Fruit fly (Drosophila melanogaster) whole organism, prepupa: ENCODE measurements around the gene eIF1.

Source experiments
- Blimp-1 ChIP-seq: fragments of 200-800 bp; sonication (Bioruptor generic); optimal IDR thresholded peaks from 3 replicates; lab custom pipeline; 2017; ENCODE audit warnings: missing biosample characterization, missing genetic modification characterization, mild to moderate bottlenecking, moderate library complexity, missing genetic modification reagents
- CG10631 ChIP-seq: fragments of 200-800 bp; sonication (Bioruptor generic); optimal IDR thresholded peaks from 2 replicates; lab custom pipeline; 2016; ENCODE audit warnings: missing biosample characterization, missing genetic modification characterization
- CG10669 ChIP-seq: fragments of 200-800 bp; sonication (Bioruptor generic); optimal IDR thresholded peaks from 3 replicates; lab custom pipeline; 2018; ENCODE audit warnings: missing biosample characterization, mild to moderate bottlenecking, missing genetic modification characterization, moderate library complexity
- CG11294 ChIP-seq: fragments of 200-800 bp; sonication (Bioruptor generic); IDR thresholded peaks from 2 replicates; pipeline ENCODE4 v1.3.6; 2022; ENCODE audit warnings: missing biosample characterization, missing genetic modification characterization
- CG11762 ChIP-seq: fragments of 200-800 bp; sonication (Bioruptor generic); optimal IDR thresholded peaks from 3 replicates; lab custom pipeline; 2016; ENCODE audit warnings: missing biosample characterization, missing genetic modification characterization; ENCODE audit not compliant: insufficient read depth
- CG11902 ChIP-seq: fragments of 200-800 bp; sonication (Bioruptor generic); optimal IDR thresholded peaks from 3 replicates; lab custom pipeline; 2016; ENCODE audit warnings: missing biosample characterization, missing genetic modification characterization
- CG15336 ChIP-seq: fragments of 200-800 bp; sonication (Bioruptor generic); IDR thresholded peaks from 2 replicates; pipeline ENCODE4 v1.3.6; 2022; ENCODE audit warnings: missing biosample characterization, missing genetic modification characterization
- CG1621 ChIP-seq: fragments of 200-800 bp; sonication (Bioruptor generic); optimal IDR thresholded peaks from 3 replicates; lab custom pipeline; 2018; ENCODE audit warnings: missing biosample characterization, mild to moderate bottlenecking, missing genetic modification characterization
- CG16779 ChIP-seq: fragments of 200-800 bp; sonication (Bioruptor generic); optimal IDR thresholded peaks from 3 replicates; lab custom pipeline; 2017; ENCODE audit warnings: missing biosample characterization, mild to moderate bottlenecking, missing genetic modification characterization
- CG3032 ChIP-seq: fragments of 200-800 bp; optimal IDR thresholded peaks from 2 replicates; lab custom pipeline; 2019; ENCODE audit warnings: missing biosample characterization, mild to moderate bottlenecking, missing genetic modification characterization, moderate library complexity
- CG31627 ChIP-seq: fragments of 200-800 bp; sonication (Bioruptor generic); optimal IDR thresholded peaks from 3 replicates; lab custom pipeline; 2016; ENCODE audit warnings: missing biosample characterization, missing genetic modification characterization
- CG32006 ChIP-seq: fragments of 200-800 bp; sonication (Bioruptor generic); optimal IDR thresholded peaks from 3 replicates; lab custom pipeline; 2017; ENCODE audit warnings: missing biosample characterization, mild to moderate bottlenecking, missing genetic modification characterization
- CG34406 ChIP-seq: fragments of 200-800 bp; sonication (Bioruptor generic); optimal IDR thresholded peaks from 3 replicates; lab custom pipeline; 2016; ENCODE audit warnings: missing biosample characterization, missing genetic modification characterization
- CG3919 ChIP-seq: fragments of 200-800 bp; sonication (Bioruptor generic); optimal IDR thresholded peaks from 3 replicates; lab custom pipeline; 2016; ENCODE audit warnings: missing biosample characterization, missing genetic modification characterization
- CG4318 ChIP-seq: fragments of 200-800 bp; sonication (Bioruptor generic); optimal IDR thresholded peaks from 3 replicates; lab custom pipeline; 2017; ENCODE audit warnings: missing biosample characterization, mild to moderate bottlenecking, missing genetic modification characterization
- CG6163 ChIP-seq: fragments of 200-800 bp; sonication (Bioruptor generic); IDR thresholded peaks from 3 replicates; pipeline ENCODE4 v1.3.6; 2022; ENCODE audit warnings: missing biosample characterization, missing genetic modification characterization
- CG6276 ChIP-seq: fragments of 200-800 bp; sonication (Bioruptor generic); optimal IDR thresholded peaks from 2 replicates; lab custom pipeline; 2017; ENCODE audit warnings: missing biosample characterization, mild to moderate bottlenecking, missing genetic modification characterization
- CG6792 ChIP-seq: fragments of 200-800 bp; sonication (Bioruptor generic); optimal IDR thresholded peaks from 3 replicates; lab custom pipeline; 2016; ENCODE audit warnings: missing biosample characterization, missing genetic modification characterization
- CG6808 ChIP-seq: fragments of 200-800 bp; sonication (Bioruptor generic); optimal IDR thresholded peaks from 3 replicates; lab custom pipeline; 2017; ENCODE audit warnings: missing biosample characterization, missing genetic modification characterization, mild to moderate bottlenecking, moderate library complexity, missing genetic modification reagents
- CG6854 ChIP-seq: fragments of 200-800 bp; sonication (Bioruptor generic); optimal IDR thresholded peaks from 2 replicates; lab custom pipeline; 2017; ENCODE audit warnings: missing biosample characterization, mild to moderate bottlenecking, missing genetic modification characterization
- CG7368 ChIP-seq: fragments of 200-800 bp; sonication (Bioruptor generic); optimal IDR thresholded peaks from 3 replicates; lab custom pipeline; 2016; ENCODE audit warnings: missing biosample characterization, missing genetic modification characterization
- CG8119 ChIP-seq: fragments of 200-800 bp; sonication (Bioruptor generic); IDR thresholded peaks from 3 replicates; pipeline ENCODE4 v1.3.6; 2022; ENCODE audit warnings: missing biosample characterization, missing genetic modification characterization
- CG8632 ChIP-seq: fragments of 200-800 bp; sonication (Bioruptor generic); optimal IDR thresholded peaks from 3 replicates; lab custom pipeline; 2016; ENCODE audit warnings: missing biosample characterization, missing genetic modification characterization
- Eip75B ChIP-seq: fragments of 200-800 bp; sonication (Bioruptor generic); optimal IDR thresholded peaks from 3 replicates; lab custom pipeline; 2016; ENCODE audit warnings: missing biosample characterization, missing genetic modification characterization
- Eip78C ChIP-seq: fragments of 200-800 bp; sonication (Bioruptor generic); peaks from one replicate; lab custom pipeline; 2016; ENCODE audit warnings: missing biosample characterization, missing genetic modification characterization
- Eip93F ChIP-seq: fragments of 200-800 bp; sonication (Bioruptor generic); optimal IDR thresholded peaks from 2 replicates; lab custom pipeline; 2016; ENCODE audit warnings: missing biosample characterization, mild to moderate bottlenecking, missing genetic modification characterization
- Ets96B ChIP-seq: fragments of 200-800 bp; optimal IDR thresholded peaks from 2 replicates; lab custom pipeline; 2019; ENCODE audit warnings: missing biosample characterization, mild to moderate bottlenecking, missing genetic modification characterization, moderate library complexity
- Gug ChIP-seq: fragments of 200-800 bp; sonication (Bioruptor generic); IDR thresholded peaks from 2 replicates; pipeline ENCODE4 v1.3.6; 2022; ENCODE audit warnings: missing biosample characterization, missing genetic modification characterization
- Hr39 ChIP-seq: fragments of 200-800 bp; sonication (Bioruptor generic); optimal IDR thresholded peaks from 2 replicates; lab custom pipeline; 2016; ENCODE audit warnings: missing biosample characterization, missing genetic modification characterization
- Hr4 ChIP-seq: fragments of 200-800 bp; sonication (Bioruptor generic); optimal IDR thresholded peaks from 3 replicates; lab custom pipeline; 2016; ENCODE audit warnings: missing biosample characterization, missing genetic modification characterization
- Lpt ChIP-seq: fragments of 200-800 bp; sonication (Bioruptor generic); optimal IDR thresholded peaks from 3 replicates; lab custom pipeline; 2016; ENCODE audit warnings: missing biosample characterization, missing genetic modification characterization
- Met ChIP-seq: fragments of 200-800 bp; sonication (Bioruptor generic); optimal IDR thresholded peaks from 3 replicates; lab custom pipeline; 2016; ENCODE audit warnings: missing biosample characterization, missing genetic modification characterization
- OdsH ChIP-seq: fragments of 200-800 bp; sonication (Bioruptor generic); optimal IDR thresholded peaks from 3 replicates; lab custom pipeline; 2016; ENCODE audit warnings: missing biosample characterization, missing genetic modification characterization
- Smox ChIP-seq: fragments of 200-800 bp; sonication (Bioruptor generic); optimal IDR thresholded peaks from 3 replicates; lab custom pipeline; 2016; ENCODE audit warnings: missing biosample characterization, missing genetic modification characterization
- Sox102F ChIP-seq: fragments of 200-800 bp; sonication (Bioruptor generic); optimal IDR thresholded peaks from 2 replicates; lab custom pipeline; 2016; ENCODE audit warnings: missing biosample characterization, mild to moderate bottlenecking, missing genetic modification characterization
- achi ChIP-seq: fragments of 200-800 bp; sonication (Bioruptor generic); optimal IDR thresholded peaks from 3 replicates; lab custom pipeline; 2016; ENCODE audit warnings: missing biosample characterization, missing genetic modification characterization
- acj6 ChIP-seq: fragments of 200-800 bp; sonication (Bioruptor generic); optimal IDR thresholded peaks from 3 replicates; lab custom pipeline; 2016; ENCODE audit warnings: missing biosample characterization, missing genetic modification characterization
- dsx ChIP-seq: fragments of 200-800 bp; optimal IDR thresholded peaks from 3 replicates; lab custom pipeline; 2019; ENCODE audit warnings: missing biosample characterization, mild to moderate bottlenecking, missing genetic modification characterization, moderate library complexity; ENCODE audit not compliant: poor library complexity, severe bottlenecking
- eg ChIP-seq: fragments of 200-800 bp; sonication (Bioruptor generic); IDR thresholded peaks from 3 replicates; pipeline ENCODE4 v1.3.6; 2022; ENCODE audit warnings: missing biosample characterization, missing genetic modification characterization
- esn ChIP-seq: fragments of 200-800 bp; sonication (Bioruptor generic); optimal IDR thresholded peaks from 2 replicates; lab custom pipeline; 2016; ENCODE audit warnings: missing biosample characterization, mild to moderate bottlenecking, missing genetic modification characterization, moderate library complexity
- fd59A ChIP-seq: fragments of 200-800 bp; sonication (Bioruptor generic); optimal IDR thresholded peaks from 2 replicates; lab custom pipeline; 2017; ENCODE audit warnings: missing biosample characterization, mild to moderate bottlenecking, missing genetic modification characterization, missing genetic modification reagents
- fd85E ChIP-seq: fragments of 200-800 bp; sonication (Bioruptor generic); optimal IDR thresholded peaks from 3 replicates; lab custom pipeline; 2016; ENCODE audit warnings: missing biosample characterization, missing genetic modification characterization
- fkh ChIP-seq: fragments of 200-800 bp; sonication (Bioruptor generic); optimal IDR thresholded peaks from 3 replicates; lab custom pipeline; 2017; ENCODE audit warnings: missing biosample characterization, mild to moderate bottlenecking, missing genetic modification characterization, moderate library complexity
- net ChIP-seq: fragments of 200-800 bp; sonication (Bioruptor generic); optimal IDR thresholded peaks from 3 replicates; lab custom pipeline; 2016; ENCODE audit warnings: missing biosample characterization, missing genetic modification characterization
- pdm3 ChIP-seq: fragments of 200-800 bp; sonication (Bioruptor generic); optimal IDR thresholded peaks from 3 replicates; lab custom pipeline; 2016; ENCODE audit warnings: missing biosample characterization, missing genetic modification characterization
- salr ChIP-seq, 2 experiments: fragments of 200-800 bp; sonication (Bioruptor generic); optimal IDR thresholded peaks; 3 replicates each; lab custom pipeline; 2016 to 2018; ENCODE audit warnings: missing biosample characterization in 2 of 2, missing genetic modification characterization in 2 of 2, mild to moderate bottlenecking in 1 of 2
- spab ChIP-seq: fragments of 200-800 bp; sonication (Bioruptor generic); optimal IDR thresholded peaks from 2 replicates; lab custom pipeline; 2017; ENCODE audit warnings: missing biosample characterization, mild to moderate bottlenecking, missing genetic modification characterization, missing genetic modification reagents
- ss ChIP-seq, 2 experiments: fragments of 200-800 bp; sonication (Bioruptor generic); optimal IDR thresholded peaks; 2 replicates in 1 of 2; 3 replicates in 1 of 2; lab custom pipeline; 2017 to 2018; ENCODE audit warnings: mild to moderate bottlenecking in 2 of 2, missing biosample characterization in 2 of 2, missing genetic modification characterization in 2 of 2, moderate library complexity in 1 of 2
- svp ChIP-seq: fragments of 200-800 bp; sonication (Bioruptor generic); peaks from one replicate; lab custom pipeline; 2016; ENCODE audit warnings: missing biosample characterization, missing genetic modification characterization
- topi ChIP-seq: fragments of 200-800 bp; sonication (Bioruptor generic); optimal IDR thresholded peaks from 3 replicates; lab custom pipeline; 2016; ENCODE audit warnings: missing biosample characterization, missing genetic modification characterization
- vri ChIP-seq: fragments of 200-800 bp; sonication (Bioruptor generic); optimal IDR thresholded peaks from 3 replicates; lab custom pipeline; 2016; ENCODE audit warnings: missing biosample characterization, mild to moderate bottlenecking, missing genetic modification characterization

eIF1 gene

DNA sequence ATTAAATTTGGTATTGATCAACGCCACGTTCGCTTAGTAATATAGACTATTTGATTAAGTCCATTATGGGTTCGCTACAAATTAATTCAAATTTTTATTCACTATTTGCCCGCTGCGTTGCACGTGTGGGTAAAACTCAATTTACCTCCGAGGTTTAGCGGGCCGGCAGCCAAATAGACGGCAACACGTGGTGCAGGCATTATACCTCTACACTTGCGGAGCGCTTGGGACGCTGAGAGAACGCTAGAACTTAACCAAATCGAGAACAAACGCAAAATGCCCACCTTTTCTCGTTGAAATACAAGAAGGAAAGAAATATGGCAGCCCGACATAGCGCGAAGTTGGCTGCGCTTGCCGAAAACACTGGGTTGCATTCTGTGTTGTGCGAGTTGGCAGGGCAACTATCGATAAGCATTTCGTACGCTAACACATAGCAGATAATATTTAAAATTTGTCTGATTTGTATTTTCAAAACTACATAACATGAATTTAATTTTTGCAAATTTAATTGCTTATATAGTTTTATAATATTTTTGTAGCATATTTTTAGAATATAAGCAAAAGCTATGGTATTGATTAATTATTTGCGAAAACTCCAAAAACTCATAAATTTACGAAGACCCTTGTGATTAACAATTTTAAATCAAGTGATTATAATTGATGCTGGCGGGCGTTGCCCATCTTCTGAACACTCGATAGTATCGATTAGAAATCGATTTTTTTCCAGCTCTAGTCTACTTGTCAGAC lies at the start of gene eIF1, which contains the start of gene RpL28:
Gene eIF1 (plus strand): TSS at position 699 of the 747 bp plus-strand sequence.
Gene RpL28 (minus strand): TSS at position 318 of the 747 bp plus-strand sequence.
- TF ChIP-seq Hr39 (GFP tag; lab: Kevin White, UChicago) = peak; percentile 25
- no peak for TF ChIP-seq CG1621 (tag; lab: Kevin White, UChicago)
- no peak for TF ChIP-seq CG6276 (GFP tag; lab: Kevin White, UChicago)
- peak; percentile 31 for TF ChIP-seq CG10669 (GFP tag; lab: Kevin White, UChicago)
- peak; percentile 69 for TF ChIP-seq Met (GFP tag; lab: Kevin White, UChicago)
- TF ChIP-seq CG15336 (GFP tag; lab: Robert Waterston, UW) = no peak
- TF ChIP-seq CG34406 (GFP tag; lab: Kevin White, UChicago) = peak; percentile 83
- peak; percentile 95 for TF ChIP-seq achi
- TF ChIP-seq vri (GFP tag; lab: Kevin White, UChicago) = no peak
- no peak for TF ChIP-seq OdsH (GFP tag; lab: Kevin White, UChicago)
- TF ChIP-seq topi (GFP tag; lab: Kevin White, UChicago) = peak; percentile 86
- TF ChIP-seq esn (GFP tag; lab: Kevin White, UChicago) = peak; percentile 92
- TF ChIP-seq CG6808 (GFP tag; lab: Kevin White, UChicago) = no peak
- peak; percentile 86 for TF ChIP-seq Blimp-1 (GFP tag; lab: Kevin White, UChicago)
- no peak for TF ChIP-seq CG11762 (GFP tag; lab: Kevin White, UChicago)
- TF ChIP-seq eg (GFP tag; lab: Robert Waterston, UW) = no peak; the same call in 1 of the 3 replicates
- TF ChIP-seq CG4318 (GFP tag; lab: Kevin White, UChicago) = no peak
- peak; percentile 55 for TF ChIP-seq CG11902 (GFP tag; lab: Kevin White, UChicago)
- TF ChIP-seq salr (GFP tag; optimal IDR thresholded peaks at IDR 0.05; lab: Kevin White, UChicago) = peak; percentile 65 to 91
- TF ChIP-seq Sox102F = peak; percentile 29
- TF ChIP-seq acj6 (GFP tag; lab: Kevin White, UChicago) = peak; percentile 88
- TF ChIP-seq CG31627 = peak; percentile 90
- peak; percentile 77 for TF ChIP-seq CG16779
- peak; percentile 5 for TF ChIP-seq dsx (GFP tag; lab: Kevin White, UChicago)
- TF ChIP-seq CG11294 = peak; percentile 32
- no peak for TF ChIP-seq CG7368 (GFP tag; lab: Kevin White, UChicago)
- no peak for TF ChIP-seq Hr4 (GFP tag; lab: Kevin White, UChicago)
- TF ChIP-seq ss (GFP tag; optimal IDR thresholded peaks at IDR 0.05; lab: Kevin White, UChicago) = peak; percentile 29 to 89
- peak; percentile 34 for TF ChIP-seq fkh
- TF ChIP-seq Lpt = no peak
- TF ChIP-seq Ets96B (tag; lab: Kevin White, UChicago) = peak; percentile 38
- no peak for TF ChIP-seq spab (GFP tag; lab: Kevin White, UChicago)
- no peak for TF ChIP-seq CG32006 (GFP tag; lab: Kevin White, UChicago)
- peak; percentile 68 for TF ChIP-seq Eip75B (GFP tag; lab: Kevin White, UChicago)
- TF ChIP-seq CG8632 (GFP tag; lab: Kevin White, UChicago) = peak; percentile 78
- TF ChIP-seq CG10631 (GFP tag; lab: Kevin White, UChicago) = peak; percentile 77
- TF ChIP-seq CG8119 = no peak
- TF ChIP-seq CG6792 (GFP tag; lab: Kevin White, UChicago) = peak; percentile 79
- peak; percentile 25 for TF ChIP-seq CG3919 (GFP tag; lab: Kevin White, UChicago)
- peak; percentile 79 for TF ChIP-seq CG3032 (tag; lab: Kevin White, UChicago)
- TF ChIP-seq net (GFP tag; lab: Kevin White, UChicago) = peak; percentile 47
- TF ChIP-seq pdm3 (GFP tag; lab: Kevin White, UChicago) = peak; percentile 88
- TF ChIP-seq Gug (GFP tag; lab: Robert Waterston, UW) = no peak
- peak; percentile 96 for TF ChIP-seq Eip78C (GFP tag; lab: Kevin White, UChicago)
- peak; percentile 68 for TF ChIP-seq fd59A (GFP tag; lab: Kevin White, UChicago)
- peak; percentile 93 for TF ChIP-seq CG6854
- TF ChIP-seq fd85E = peak; percentile 31
- TF ChIP-seq Smox = no peak
- TF ChIP-seq svp (GFP tag; lab: Kevin White, UChicago) = no peak
- peak; percentile 89 for TF ChIP-seq CG6163 (GFP tag; lab: Robert Waterston, UW)
- TF ChIP-seq Eip93F (GFP tag; lab: Kevin White, UChicago) = no peak
